Worm (Caenorhabditis elegans) whole organism, early embryonic: ENCODE measurements around the gene R11H6.2.

Experiments
- hnd-1 ChIP-seq: sonication (generic microtip); optimal IDR thresholded peaks from 2 replicates; lab custom pipeline; 2016; ENCODE audit warnings: missing genetic modification characterization, missing compliant biosample characterization
- scrt-1 ChIP-seq: fragments of 200-800 bp; sonication (Bioruptor generic); IDR thresholded peaks from 2 replicates; pipeline ENCODE4 v1.3.6; 2022; ENCODE audit warnings: missing genetic modification characterization, missing compliant biosample characterization

ce11 chrV:14635119-14635518 lies 37.3 kb downstream of the R11H6.2 start, which contains the start of gene F43D2.6:
- TF ChIP-seq hnd-1 (tag; lab: Kevin White, UChicago), result no peak
- TF ChIP-seq scrt-1, result no peak
